Fruit fly (Drosophila melanogaster): ENCODE data around the gene Dh31.

dm6 chr2L:8556207-8556606 lies 49.6 kb upstream of the Dh31 start:
- no peak for TF ChIP-seq CG13204 (GFP tag; optimal IDR thresholded peaks at IDR 0.05)
- TF ChIP-seq gl (tag; optimal IDR thresholded peaks at IDR 0.05), result no peak

Data from whole organism, pupa.